Worm (Caenorhabditis elegans) whole organism, L3 larva: ENCODE measurements around the gene srd-23.

ENCODE experiments used
- aly-2 ChIP-seq: fragments of 150-350 bp; optimal IDR thresholded peaks from 2 replicates; lab custom pipeline; 2014; ENCODE audit warnings: missing biosample characterization, missing genetic modification characterization
- elt-3 ChIP-seq, 3 experiments: fragments of 150-350 bp in 1 of 3; sonication (generic microtip) in 2 of 3; optimal IDR thresholded peaks; 2 replicates in 2 of 3; 4 replicates in 1 of 3; lab custom pipeline; 2014 to 2017; ENCODE audit warnings: missing biosample characterization in 3 of 3, missing genetic modification characterization in 3 of 3
- lin-15B ChIP-seq: fragments of 150-350 bp; optimal IDR thresholded peaks from 2 replicates; lab custom pipeline; 2014; ENCODE audit warnings: missing biosample characterization, missing genetic modification characterization
- nhr-28 ChIP-seq: fragments of 150-350 bp; optimal IDR thresholded peaks from 2 replicates; lab custom pipeline; 2014; ENCODE audit warnings: missing biosample characterization, missing genetic modification characterization
- unc-62 ChIP-seq: fragments of 150-350 bp; sonication (generic microtip); optimal IDR thresholded peaks from 4 replicates; lab custom pipeline; 2014; ENCODE audit warnings: missing biosample characterization, missing genetic modification reagents, missing genetic modification characterization
- ztf-11 ChIP-seq: fragments of 150-350 bp; optimal IDR thresholded peaks from 2 replicates; lab custom pipeline; 2014; ENCODE audit warnings: missing biosample characterization, missing genetic modification characterization
- ztf-4 ChIP-seq: fragments of 150-350 bp; optimal IDR thresholded peaks from 2 replicates; lab custom pipeline; 2014; ENCODE audit warnings: missing biosample characterization, missing genetic modification characterization

ce11 chrIV:15214694-15215093, 35.0 kb downstream of the srd-23 start:
- TF ChIP-seq nhr-28 (tag; lab: Kevin White, UChicago) (no peak), ztf-4 (tag; lab: Kevin White, UChicago) (no peak), aly-2 (tag; lab: Kevin White, UChicago) (no peak), ztf-11 (no peak), elt-3 (tag; optimal IDR thresholded peaks at IDR 0.05; lab: Kevin White, UChicago) (no peak), lin-15B (tag; lab: Kevin White, UChicago) (no peak), unc-62 (GFP tag; lab: Kevin White, UChicago) (no peak)
